Fruit fly (Drosophila melanogaster): Measurements from ENCODE around the gene Rbp6.

The Rbp6 gene

DNA sequence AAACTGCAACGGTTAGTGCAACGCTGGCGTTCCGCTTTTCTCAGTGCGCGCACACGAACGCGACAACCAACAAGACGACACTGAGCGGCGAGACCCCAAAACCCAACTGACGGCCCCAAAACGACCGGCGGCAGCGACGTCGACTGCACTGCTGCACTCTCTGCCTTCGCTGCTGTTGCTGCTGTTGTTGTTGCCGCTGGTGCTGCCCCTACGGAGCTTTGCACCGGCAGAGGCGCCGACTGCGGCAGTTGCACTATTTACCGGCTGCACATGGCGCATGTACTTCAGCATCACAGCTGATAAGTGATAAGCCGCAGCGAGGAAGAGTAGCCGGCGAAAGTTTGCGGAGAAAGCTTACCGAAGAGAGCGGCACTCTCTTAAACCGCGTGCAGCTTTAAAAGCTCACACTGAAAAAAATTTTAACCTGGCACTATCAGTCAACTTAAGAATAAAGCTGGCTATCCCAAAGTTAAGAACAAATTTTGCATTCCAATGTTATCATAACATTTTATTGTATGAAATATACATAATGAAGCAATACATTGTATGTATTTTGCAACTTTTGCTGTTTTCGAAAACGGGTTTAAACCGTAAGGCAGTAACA lies at the start of gene Rbp6 (continued):
- peak; percentile 48 for TF ChIP-seq Met (GFP tag; optimal IDR thresholded peaks at IDR 0.05)
- TF ChIP-seq spab (GFP tag; optimal IDR thresholded peaks at IDR 0.05) = no peak
- peak; percentile 57 for TF ChIP-seq Hr39 (GFP tag; optimal IDR thresholded peaks at IDR 0.05)
- peak; percentile 27 for TF ChIP-seq CG34406 (GFP tag; optimal IDR thresholded peaks at IDR 0.05)
- TF ChIP-seq CG6163 (GFP tag; IDR thresholded peaks at IDR 0.05) = peak; percentile 49; the same call in 1 of the 3 replicates
- peak; percentile 54 for TF ChIP-seq acj6 (GFP tag; optimal IDR thresholded peaks at IDR 0.05)
- TF ChIP-seq Eip78C (GFP tag) = peak; percentile 84
- TF ChIP-seq Eip75B (GFP tag; optimal IDR thresholded peaks at IDR 0.05) = peak; percentile 52
- TF ChIP-seq CG8119 (GFP tag; IDR thresholded peaks at IDR 0.05) = peak; percentile 65

dm6 chr3L:17269463-17269862 lies 31.5 kb upstream of the Rbp6 start:
- TF ChIP-seq CG3919 (GFP tag; optimal IDR thresholded peaks at IDR 0.05) (no peak), CG1621 (tag; optimal IDR thresholded peaks at IDR 0.05) (no peak), CG3032 (tag; optimal IDR thresholded peaks at IDR 0.05) (no peak), esn (GFP tag; optimal IDR thresholded peaks at IDR 0.05) (no peak), vri (GFP tag; optimal IDR thresholded peaks at IDR 0.05) (no peak), CG32006 (GFP tag; optimal IDR thresholded peaks at IDR 0.05) (no peak), Sox15 (GFP tag; optimal IDR thresholded peaks at IDR 0.05) (no peak), Hr38 (GFP tag; optimal IDR thresholded peaks at IDR 0.05) (no peak), OdsH (GFP tag; optimal IDR thresholded peaks at IDR 0.05) (no peak), Eip78C (GFP tag) (no peak), dsx (GFP tag; optimal IDR thresholded peaks at IDR 0.05; ENCODE audit: poor library complexity, severe bottlenecking) (no peak), CG9139 (GFP tag; optimal IDR thresholded peaks at IDR 0.05) (no peak), CG10631 (GFP tag; optimal IDR thresholded peaks at IDR 0.05) (no peak), CG34406 (GFP tag; optimal IDR thresholded peaks at IDR 0.05) (no peak), pdm3 (GFP tag; optimal IDR thresholded peaks at IDR 0.05) (no peak), achi (GFP tag; optimal IDR thresholded peaks at IDR 0.05) (no peak), Sox14 (GFP tag; optimal IDR thresholded peaks at IDR 0.05) (no peak), Hr39 (GFP tag; optimal IDR thresholded peaks at IDR 0.05) (no peak), CG15336 (GFP tag; IDR thresholded peaks at IDR 0.05) (no peak), Ets96B (tag; optimal IDR thresholded peaks at IDR 0.05) (no peak)

DNA sequence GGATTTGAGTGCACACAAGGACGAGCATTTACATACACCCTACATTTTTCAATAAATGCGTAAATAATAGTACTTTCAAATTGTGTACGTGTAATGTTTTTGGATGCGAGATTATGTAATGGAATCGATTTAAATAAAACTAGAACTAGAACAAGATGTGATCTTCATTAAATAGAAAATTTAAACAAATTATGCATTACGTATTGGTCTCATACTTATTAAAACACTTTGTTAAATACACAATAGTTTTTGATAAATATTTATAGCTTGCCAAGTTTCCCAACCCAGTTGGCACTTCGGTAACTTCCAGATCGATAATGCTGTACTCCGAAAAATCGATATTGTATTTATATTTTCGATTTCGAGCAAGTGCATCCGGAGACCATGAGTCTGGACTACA lies 26.1 kb upstream of the Rbp6 start, which contains the start of gene CG13723:
CG13723 (plus strand) TSS at position 301 of the 400 bp plus-strand sequence.
- no peak for TF ChIP-seq CG6792 (GFP tag; optimal IDR thresholded peaks at IDR 0.05)
- TF ChIP-seq Met (GFP tag; optimal IDR thresholded peaks at IDR 0.05) = no peak
- no peak for TF ChIP-seq Sox102F (GFP tag; optimal IDR thresholded peaks at IDR 0.05)
- no peak for TF ChIP-seq Sox15 (GFP tag; optimal IDR thresholded peaks at IDR 0.05)
- TF ChIP-seq fd59A (GFP tag; optimal IDR thresholded peaks at IDR 0.05) = no peak
- no peak for TF ChIP-seq esn (GFP tag; optimal IDR thresholded peaks at IDR 0.05)
- no peak for TF ChIP-seq CG31627 (GFP tag; optimal IDR thresholded peaks at IDR 0.05)
- no peak for TF ChIP-seq CG16779 (tag; optimal IDR thresholded peaks at IDR 0.05)
- no peak for TF ChIP-seq Smox (GFP tag; optimal IDR thresholded peaks at IDR 0.05)
- no peak for TF ChIP-seq CG11762 (GFP tag; optimal IDR thresholded peaks at IDR 0.05; ENCODE audit: insufficient read depth)
- TF ChIP-seq CG3032 (tag; optimal IDR thresholded peaks at IDR 0.05) = no peak
- TF ChIP-seq OdsH (GFP tag; optimal IDR thresholded peaks at IDR 0.05) = no peak
- no peak for TF ChIP-seq CG6854 (GFP tag; optimal IDR thresholded peaks at IDR 0.05)
- no peak for TF ChIP-seq Eip75B (GFP tag; optimal IDR thresholded peaks at IDR 0.05)
- no peak for TF ChIP-seq CG8632 (GFP tag; optimal IDR thresholded peaks at IDR 0.05)
- TF ChIP-seq topi (GFP tag; optimal IDR thresholded peaks at IDR 0.05) = no peak
- TF ChIP-seq salr (GFP tag; optimal IDR thresholded peaks at IDR 0.05) = no peak
